Worm (Caenorhabditis elegans) whole organism, young adult: ENCODE data around the gene crh-1.

Experiments
- B0035.1 ChIP-seq: sonication (generic microtip); optimal IDR thresholded peaks from 2 replicates; lab custom pipeline; 2016; ENCODE audit warnings: missing genetic modification characterization, mild to moderate bottlenecking, missing compliant biosample characterization, missing genotype, missing genetic modification reagents
- F10E7.11 ChIP-seq: sonication (generic microtip); optimal IDR thresholded peaks from 2 replicates; lab custom pipeline; 2017; ENCODE audit warnings: mild to moderate bottlenecking, missing genetic modification characterization, moderate library complexity, missing compliant biosample characterization
- F22D6.2 ChIP-seq: sonication (generic microtip); optimal IDR thresholded peaks from 2 replicates; lab custom pipeline; 2016; ENCODE audit warnings: mild to moderate bottlenecking, missing genetic modification characterization, missing compliant biosample characterization
- F23B12.7 ChIP-seq: sonication (generic microtip); optimal IDR thresholded peaks from 2 replicates; lab custom pipeline; 2017; ENCODE audit warnings: missing genetic modification characterization, mild to moderate bottlenecking, missing compliant biosample characterization, antibody characterized with exemption, moderate library complexity; ENCODE audit not compliant: insufficient read depth
- F52B5.7 ChIP-seq: sonication (generic microtip); optimal IDR thresholded peaks from 2 replicates; lab custom pipeline; 2016; ENCODE audit warnings: mild to moderate bottlenecking, missing genetic modification characterization, missing compliant biosample characterization
- F57A8.1 ChIP-seq: fragments of 200-800 bp; sonication (Bioruptor generic); optimal IDR thresholded peaks from 2 replicates; lab custom pipeline; 2018; ENCODE audit warnings: mild to moderate bottlenecking, missing genetic modification characterization, moderate library complexity, missing compliant biosample characterization
- F57C9.4 ChIP-seq: sonication (generic microtip); optimal IDR thresholded peaks from 2 replicates; lab custom pipeline; 2017; ENCODE audit warnings: mild to moderate bottlenecking, missing genetic modification characterization, missing compliant biosample characterization
- akir-1 ChIP-seq: fragments of 200-800 bp; sonication (Bioruptor generic); optimal IDR thresholded peaks from 2 replicates; lab custom pipeline; 2018; ENCODE audit warnings: mild to moderate bottlenecking, missing genetic modification characterization, moderate library complexity, missing compliant biosample characterization
- ama-1 ChIP-seq, 3 experiments: fragments of 150-350 bp in 1 of 3; sonication (generic microtip) in 2 of 3; optimal IDR thresholded peaks; 2 replicates each; lab custom pipeline; 2014 to 2018; ENCODE audit warnings: missing biosample characterization in 2 of 3, missing genetic modification characterization in 2 of 3, missing genetic modification reagents in 2 of 3
- aptf-3 ChIP-seq: fragments of 200-800 bp; sonication (Bioruptor generic); IDR thresholded peaks from 2 replicates; pipeline ENCODE4 v1.3.6; 2022; ENCODE audit warnings: missing genetic modification characterization, missing compliant biosample characterization
- bed-2 ChIP-seq: fragments of 200-800 bp; sonication (Bioruptor generic); IDR thresholded peaks from 2 replicates; pipeline ENCODE4 v1.3.6; 2022; ENCODE audit warnings: missing genetic modification reagents, missing genetic modification characterization, missing compliant biosample characterization
- cebp-1 ChIP-seq, 2 experiments: fragments of 200-800 bp in 1 of 2; sonication (Bioruptor generic) in 1 of 2; sonication (generic microtip) in 1 of 2; IDR thresholded peaks in 1 of 2; optimal IDR thresholded peaks in 1 of 2; 2 replicates each; pipeline versions ENCODE4 v1.3.6 to Lab custom; 2017 to 2022; ENCODE audit warnings: missing compliant biosample characterization in 2 of 2, missing genetic modification characterization in 2 of 2, mild to moderate bottlenecking in 1 of 2, missing genetic modification reagents in 1 of 2, moderate library complexity in 1 of 2
- chd-7 ChIP-seq: sonication (generic microtip); optimal IDR thresholded peaks from 2 replicates; lab custom pipeline; 2016; ENCODE audit warnings: mild to moderate bottlenecking, missing genetic modification characterization, moderate library complexity, missing compliant biosample characterization
- dpl-1 ChIP-seq: fragments of 150-350 bp; optimal IDR thresholded peaks from 2 replicates; lab custom pipeline; 2014; ENCODE audit warnings: missing biosample characterization, missing genetic modification reagents, missing genetic modification characterization
- efl-1 ChIP-seq: fragments of 150-350 bp; optimal IDR thresholded peaks from 2 replicates; lab custom pipeline; 2014; ENCODE audit warnings: missing biosample characterization, missing genetic modification reagents, missing genetic modification characterization
- egl-18 ChIP-seq: fragments of 200-800 bp; sonication (Bioruptor generic); IDR thresholded peaks from 2 replicates; pipeline ENCODE4 v1.3.6; 2022; ENCODE audit warnings: missing genetic modification reagents, missing genetic modification characterization, missing compliant biosample characterization
- egl-44 ChIP-seq: fragments of 200-800 bp; sonication (Bioruptor generic); IDR thresholded peaks from 2 replicates; pipeline ENCODE4 v1.3.6; 2022; ENCODE audit warnings: missing genetic modification reagents, missing genetic modification characterization, missing compliant biosample characterization
- egrh-3 ChIP-seq: fragments of 200-800 bp; sonication (Bioruptor generic); IDR thresholded peaks from 2 replicates; pipeline ENCODE4 v1.3.6; 2022; ENCODE audit warnings: missing genetic modification reagents, missing genetic modification characterization, missing compliant biosample characterization
- fkh-3 ChIP-seq: sonication (generic microtip); optimal IDR thresholded peaks from 2 replicates; lab custom pipeline; 2016; ENCODE audit warnings: mild to moderate bottlenecking, missing genetic modification characterization, missing compliant biosample characterization
- gei-17 ChIP-seq: fragments of 200-800 bp; sonication (Bioruptor generic); optimal IDR thresholded peaks from 2 replicates; lab custom pipeline; 2018; ENCODE audit warnings: mild to moderate bottlenecking, missing genetic modification characterization, missing compliant biosample characterization
- hmg-20 ChIP-seq: fragments of 200-800 bp; sonication (Bioruptor generic); IDR thresholded peaks from 2 replicates; pipeline ENCODE4 v1.3.6; 2022; ENCODE audit warnings: missing genetic modification reagents, missing genetic modification characterization, missing compliant biosample characterization
- let-526 ChIP-seq: fragments of 200-800 bp; sonication (Bioruptor generic); IDR thresholded peaks from 2 replicates; pipeline ENCODE4 v1.3.6; 2022; ENCODE audit warnings: missing genetic modification reagents, missing genetic modification characterization, missing compliant biosample characterization
- let-607 ChIP-seq, 2 experiments: fragments of 200-800 bp in 1 of 2; sonication (Bioruptor generic) in 1 of 2; sonication (generic microtip) in 1 of 2; optimal IDR thresholded peaks; 2 replicates each; lab custom pipeline; 2016 to 2018; ENCODE audit warnings: mild to moderate bottlenecking in 2 of 2, missing compliant biosample characterization in 2 of 2, missing genetic modification characterization in 2 of 2, moderate library complexity in 2 of 2, missing genotype in 1 of 2
- lin-35 ChIP-seq, 3 experiments: fragments of 150-350 bp in 2 of 3; sonication (generic microtip) in 1 of 3; optimal IDR thresholded peaks; 2 replicates each; lab custom pipeline; 2014 to 2018; ENCODE audit warnings: missing biosample characterization in 3 of 3, missing genetic modification characterization in 3 of 3, missing genetic modification reagents in 3 of 3
- lin-40 ChIP-seq: sonication (generic microtip); optimal IDR thresholded peaks from 2 replicates; lab custom pipeline; 2016; ENCODE audit warnings: missing genetic modification characterization, mild to moderate bottlenecking, missing compliant biosample characterization, missing genotype, missing genetic modification reagents
- lir-1 ChIP-seq: fragments of 200-800 bp; sonication (Bioruptor generic); conservative IDR thresholded peaks from 2 replicates; pipeline ENCODE4 v1.3.6; 2022; ENCODE audit warnings: missing genetic modification reagents, missing genetic modification characterization, missing compliant biosample characterization
- madf-6 ChIP-seq: fragments of 200-800 bp; sonication (Bioruptor generic); IDR thresholded peaks from 2 replicates; pipeline ENCODE4 v1.3.6; 2022; ENCODE audit warnings: missing genetic modification reagents, missing genetic modification characterization, missing compliant biosample characterization
- nhr-179 ChIP-seq: sonication (generic microtip); optimal IDR thresholded peaks from 2 replicates; lab custom pipeline; 2016; ENCODE audit warnings: mild to moderate bottlenecking, missing genetic modification characterization, missing compliant biosample characterization
- nhr-80 ChIP-seq: sonication (generic microtip); optimal IDR thresholded peaks from 2 replicates; lab custom pipeline; 2016; ENCODE audit warnings: missing genetic modification characterization, missing compliant biosample characterization
- nhr-90 ChIP-seq: sonication (generic microtip); optimal IDR thresholded peaks from 2 replicates; lab custom pipeline; 2016; ENCODE audit warnings: missing genotype, mild to moderate bottlenecking, missing genetic modification characterization, missing compliant biosample characterization
- pbrm-1 ChIP-seq: fragments of 200-800 bp; sonication (Bioruptor generic); IDR thresholded peaks from 2 replicates; pipeline ENCODE4 v1.3.6; 2022; ENCODE audit warnings: missing genetic modification reagents, missing genetic modification characterization, missing compliant biosample characterization
- pha-4 ChIP-seq: fragments of 150-350 bp; sonication (generic microtip); optimal IDR thresholded peaks from 2 replicates; lab custom pipeline; 2014; ENCODE audit warnings: missing biosample characterization, missing genetic modification reagents, missing genetic modification characterization
- rcor-1 ChIP-seq: fragments of 200-800 bp; sonication (Bioruptor generic); IDR thresholded peaks from 2 replicates; pipeline ENCODE4 v1.3.6; 2022; ENCODE audit warnings: missing genetic modification reagents, missing genetic modification characterization, missing compliant biosample characterization
- sea-2 ChIP-seq: fragments of 200-800 bp; sonication (Bioruptor generic); IDR thresholded peaks from 2 replicates; pipeline ENCODE4 v1.3.6; 2022; ENCODE audit warnings: missing genetic modification characterization, missing compliant biosample characterization
- snpc-1.3 ChIP-seq: sonication (generic microtip); optimal IDR thresholded peaks from 2 replicates; lab custom pipeline; 2017; ENCODE audit warnings: missing genetic modification characterization, mild to moderate bottlenecking, missing compliant biosample characterization, antibody characterized with exemption, moderate library complexity, missing genotype, missing genetic modification reagents; ENCODE audit not compliant: insufficient read depth
- snpc-4 ChIP-seq, 5 experiments: fragments of 150-350 bp in 1 of 5; sonication (generic microtip) in 4 of 5; optimal IDR thresholded peaks; 2 replicates each; lab custom pipeline; 2014 to 2018; ENCODE audit warnings: missing genetic modification characterization in 5 of 5, missing biosample characterization in 3 of 5, antibody characterized with exemption in 2 of 5, mild to moderate bottlenecking in 2 of 5, missing compliant biosample characterization in 2 of 5, missing genotype in 2 of 5, moderate library complexity in 2 of 5, missing genetic modification reagents in 1 of 5
- sptf-2 ChIP-seq: fragments of 200-800 bp; sonication (Bioruptor generic); optimal IDR thresholded peaks from 2 replicates; lab custom pipeline; 2018; ENCODE audit warnings: mild to moderate bottlenecking, missing genetic modification characterization, missing compliant biosample characterization
- tbx-9 ChIP-seq: sonication (generic microtip); optimal IDR thresholded peaks from 2 replicates; lab custom pipeline; 2016; ENCODE audit warnings: borderline replicate concordance, missing genetic modification characterization, inconsistent platforms, missing compliant biosample characterization
- unc-130 ChIP-seq: sonication (generic microtip); optimal IDR thresholded peaks from 2 replicates; lab custom pipeline; 2016; ENCODE audit warnings: missing genetic modification reagents, missing genetic modification characterization, missing compliant biosample characterization
- unc-62 ChIP-seq: fragments of 150-350 bp; optimal IDR thresholded peaks from 2 replicates; lab custom pipeline; 2014; ENCODE audit warnings: missing biosample characterization, missing genetic modification reagents, missing genetic modification characterization
- zim-3 ChIP-seq: sonication (generic microtip); optimal IDR thresholded peaks from 2 replicates; lab custom pipeline; 2017; ENCODE audit warnings: mild to moderate bottlenecking, missing genetic modification characterization, moderate library complexity, missing compliant biosample characterization
- ztf-22 ChIP-seq: fragments of 200-800 bp; sonication (Bioruptor generic); optimal IDR thresholded peaks from 2 replicates; lab custom pipeline; 2018; ENCODE audit warnings: mild to moderate bottlenecking, missing genetic modification characterization, moderate library complexity, missing compliant biosample characterization
- ztf-25 ChIP-seq: fragments of 200-800 bp; sonication (Bioruptor generic); IDR thresholded peaks from 2 replicates; pipeline ENCODE4 v1.3.6; 2022; ENCODE audit warnings: missing genetic modification reagents, missing genetic modification characterization, missing compliant biosample characterization
- ztf-26 ChIP-seq: sonication (generic microtip); optimal IDR thresholded peaks from 2 replicates; lab custom pipeline; 2017; ENCODE audit warnings: missing genetic modification characterization, missing compliant biosample characterization
- ztf-28 ChIP-seq: fragments of 200-800 bp; sonication (Bioruptor generic); IDR thresholded peaks from 2 replicates; pipeline ENCODE4 v1.3.6; 2022; ENCODE audit warnings: missing genetic modification reagents, missing genetic modification characterization, missing compliant biosample characterization
- ztf-3 ChIP-seq: fragments of 200-800 bp; sonication (Bioruptor generic); optimal IDR thresholded peaks from 2 replicates; lab custom pipeline; 2018; ENCODE audit warnings: mild to moderate bottlenecking, missing genetic modification characterization, missing compliant biosample characterization
- ztf-6 ChIP-seq: fragments of 200-800 bp; sonication (Bioruptor generic); IDR thresholded peaks from 2 replicates; pipeline ENCODE4 v1.3.6; 2022; ENCODE audit warnings: missing genetic modification reagents, missing genetic modification characterization, missing compliant biosample characterization

crh-1 gene

ce11 chrIII:11694506-11694947 lies 37.0 kb downstream of the crh-1 start (continued):
- TF ChIP-seq snpc-4 (GFP tag; optimal IDR thresholded peaks at IDR 0.05; lab: Kevin White, UChicago) (no peak), snpc-4 (tag; optimal IDR thresholded peaks at IDR 0.05; lab: Kevin White, UChicago) (no peak), lir-1 (GFP tag; lab: Robert Waterston, UW) (no peak), zim-3 (tag; lab: Kevin White, UChicago) (peak; percentile 51), ztf-28 (GFP tag; lab: Robert Waterston, UW) (no peak), rcor-1 (GFP tag; lab: Robert Waterston, UW) (no peak), F23B12.7 (no peak), ztf-26 (tag; lab: Kevin White, UChicago) (peak; percentile 52), snpc-1.3 (tag; lab: Kevin White, UChicago) (no peak), akir-1 (no peak), egl-18 (GFP tag; lab: Robert Waterston, UW) (no peak), hmg-20 (0 out of 2 replicates have a peak, but pooled peaks have one; percentile 21), egrh-3 (GFP tag; lab: Robert Waterston, UW) (no peak), F10E7.11 (tag; lab: Kevin White, UChicago) (no peak), cebp-1 (GFP tag; IDR thresholded peaks at IDR 0.05; lab: Robert Waterston, UW) (no peak), cebp-1 (tag; optimal IDR thresholded peaks at IDR 0.05; lab: Kevin White, UChicago) (peak; percentile 23), F52B5.7 (tag; lab: Kevin White, UChicago) (peak; percentile 56), egl-44 (no peak), tbx-9 (tag; lab: Kevin White, UChicago) (no peak), unc-62 (GFP tag; lab: Kevin White, UChicago) (no peak), B0035.1 (tag; lab: Kevin White, UChicago) (no peak), lin-35 (GFP tag; optimal IDR thresholded peaks at IDR 0.05; lab: Kevin White, UChicago) (peak in 1 of 3 experiments; percentile 44), ztf-3 (GFP tag; lab: Kevin White, UChicago) (no peak), pbrm-1 (GFP tag; lab: Robert Waterston, UW) (peak; percentile 46; the same call in 1 of the 2 replicates), ztf-25 (GFP tag; lab: Robert Waterston, UW) (no peak), gei-17 (GFP tag; lab: Kevin White, UChicago) (peak; percentile 60), ztf-6 (GFP tag; lab: Robert Waterston, UW) (no peak), nhr-80 (tag; lab: Kevin White, UChicago) (no peak), dpl-1 (no peak), unc-130 (GFP tag; lab: Kevin White, UChicago) (no peak), sea-2 (GFP tag; lab: Robert Waterston, UW) (no peak), ama-1 (optimal IDR thresholded peaks at IDR 0.05; lab: Kevin White, UChicago) (no peak), ama-1 (GFP tag; optimal IDR thresholded peaks at IDR 0.05; lab: Kevin White, UChicago) (no peak), ztf-22 (GFP tag; lab: Kevin White, UChicago) (no peak), chd-7 (tag; lab: Kevin White, UChicago) (no peak), madf-6 (GFP tag; lab: Robert Waterston, UW) (no peak), F22D6.2 (tag; lab: Kevin White, UChicago) (no peak), nhr-90 (no peak), efl-1 (GFP tag; lab: Kevin White, UChicago) (no peak), fkh-3 (tag; lab: Kevin White, UChicago) (no peak), nhr-179 (tag; lab: Kevin White, UChicago) (no peak), bed-2 (no peak), aptf-3 (GFP tag; lab: Robert Waterston, UW) (no peak), F57A8.1 (no peak), lin-40 (tag; lab: Kevin White, UChicago) (no peak), let-607 (tag; optimal IDR thresholded peaks at IDR 0.05; lab: Kevin White, UChicago) (no peak), sptf-2 (GFP tag; lab: Kevin White, UChicago) (no peak), let-526 (peak; percentile 58; the same call in 1 of the 2 replicates), pha-4 (tag; lab: Kevin White, UChicago) (no peak), F57C9.4 (tag; lab: Kevin White, UChicago) (peak; percentile 16)
